Worm (Caenorhabditis elegans): ENCODE results near the gene ZK669.2.

- TF ChIP-seq nhr-237 (tag; optimal IDR thresholded peaks at IDR 0.05), result peak; percentile 36
- no peak for TF ChIP-seq unc-62 (GFP tag; optimal IDR thresholded peaks at IDR 0.05)
- peak in 2 of 6 experiments; percentile 61 to 67 for TF ChIP-seq elt-3 (tag; optimal IDR thresholded peaks at IDR 0.05)
- peak; percentile 80 for TF ChIP-seq lin-14 (GFP tag; optimal IDR thresholded peaks at IDR 0.05)
- TF ChIP-seq ztf-4 (tag; optimal IDR thresholded peaks at IDR 0.05), result peak; percentile 47
- peak; percentile 50 for TF ChIP-seq nhr-77 (tag; optimal IDR thresholded peaks at IDR 0.05)
- TF ChIP-seq nhr-12 (tag; optimal IDR thresholded peaks at IDR 0.05), result no peak
- TF ChIP-seq snpc-4 (tag; optimal IDR thresholded peaks at IDR 0.05), result peak; percentile 76
- peak; percentile 54 for TF ChIP-seq lin-15B (tag; optimal IDR thresholded peaks at IDR 0.05)
- peak; percentile 81 for TF ChIP-seq lin-13 (GFP tag; optimal IDR thresholded peaks at IDR 0.05)
- TF ChIP-seq ceh-63 (GFP tag; optimal IDR thresholded peaks at IDR 0.05), result no peak
Measured at ce11 chrII:7945168-7945567, 7.2 kb upstream of the ZK669.2 start, which contains the start of gene dbt-1.
